In genomic region chr3R:14389258-14389657, dm6 we compare ENCODE assay signal across 4 fruit fly cellular contexts.
TF ChIP-seq lines count a peak whose summit lies in the region.

No protein-coding gene starts in this region.

- no peak for TF ChIP-seq CTCF in whole organism, embryonic (GFP tag; optimal IDR thresholded peaks at IDR 0.05; lab: Kevin White, UChicago)

TF ChIP-seq in whole organism, embryonic, 481 proteins besides CTCF, POLR2A, EP300 and RAD21 (continues in another document):
- TF ChIP-seq CG11504 (tag; optimal IDR thresholded peaks at IDR 0.05; lab: Kevin White, UChicago) = peak; percentile 15
- TF ChIP-seq eve (GFP tag; optimal IDR thresholded peaks at IDR 0.05; lab: Kevin White, UChicago) = no peak
- TF ChIP-seq sens (GFP tag; lab: Kevin White, UChicago) = peak; percentile 8
- TF ChIP-seq Poxn (GFP tag; IDR thresholded peaks at IDR 0.05; lab: Robert Waterston, UW) = no peak
- TF ChIP-seq fd96Cb (tag; optimal IDR thresholded peaks at IDR 0.05; lab: Kevin White, UChicago) = peak; percentile 6
- TF ChIP-seq Sox100B (GFP tag; optimal IDR thresholded peaks at IDR 0.05; lab: Kevin White, UChicago) = peak; percentile 6
- no peak for TF ChIP-seq ERR (GFP tag; optimal IDR thresholded peaks at IDR 0.05; lab: Kevin White, UChicago)
- peak; percentile 22 for TF ChIP-seq gcm (GFP tag; optimal IDR thresholded peaks at IDR 0.05; lab: Kevin White, UChicago)
- peak; percentile 31 for TF ChIP-seq nom (GFP tag; optimal IDR thresholded peaks at IDR 0.05; lab: Kevin White, UChicago)
- TF ChIP-seq crp (GFP tag; optimal IDR thresholded peaks at IDR 0.05; lab: Kevin White, UChicago) = no peak
- TF ChIP-seq CG4617 (GFP tag; optimal IDR thresholded peaks at IDR 0.05; lab: Kevin White, UChicago; ENCODE audit: borderline replicate concordance) = no peak
- TF ChIP-seq dimm (GFP tag; IDR thresholded peaks at IDR 0.05; lab: Robert Waterston, UW) = no peak
- no peak for TF ChIP-seq CG5953 (GFP tag; IDR thresholded peaks at IDR 0.05; lab: Robert Waterston, UW)
- no peak for TF ChIP-seq Blimp-1 (GFP tag; optimal IDR thresholded peaks at IDR 0.05; lab: Kevin White, UChicago)
- TF ChIP-seq knrl (GFP tag; IDR thresholded peaks at IDR 0.05; lab: Robert Waterston, UW; ENCODE audit: partially characterized antibody) = no peak
- no peak for TF ChIP-seq vnd (GFP tag; IDR thresholded peaks at IDR 0.05; lab: Robert Waterston, UW; ENCODE audit: partially characterized antibody)
- no peak for TF ChIP-seq ham (GFP tag; IDR thresholded peaks at IDR 0.05; lab: Robert Waterston, UW)
- no peak for TF ChIP-seq BEAF-32 (GFP tag; optimal IDR thresholded peaks at IDR 0.05; lab: Kevin White, UChicago)
- TF ChIP-seq CG17186 (GFP tag; optimal IDR thresholded peaks at IDR 0.05; lab: Kevin White, UChicago) = no peak
- TF ChIP-seq CG14710 (tag; optimal IDR thresholded peaks at IDR 0.05; lab: Kevin White, UChicago) = no peak
- no peak for TF ChIP-seq yki (optimal IDR thresholded peaks at IDR 0.05; lab: Kevin White, UChicago)
- no peak for TF ChIP-seq Elba2 (GFP tag; optimal IDR thresholded peaks at IDR 0.05; lab: Kevin White, UChicago)
- TF ChIP-seq CG15601 (tag; optimal IDR thresholded peaks at IDR 0.05; lab: Kevin White, UChicago) = no peak
- no peak for TF ChIP-seq Ada2b (GFP tag; IDR thresholded peaks at IDR 0.05; lab: Robert Waterston, UW)

TF ChIP-seq in whole organism, prepupa, 60 proteins besides CTCF, POLR2A, EP300 and RAD21 (continues in another document):
- TF ChIP-seq Lpt (GFP tag; optimal IDR thresholded peaks at IDR 0.05; lab: Kevin White, UChicago) (peak; percentile 33), CG10631 (GFP tag; optimal IDR thresholded peaks at IDR 0.05; lab: Kevin White, UChicago) (peak; percentile 28), eg (GFP tag; IDR thresholded peaks at IDR 0.05; lab: Robert Waterston, UW) (peak; percentile 66), CG31627 (GFP tag; optimal IDR thresholded peaks at IDR 0.05; lab: Kevin White, UChicago) (peak; percentile 45), CG3919 (GFP tag; optimal IDR thresholded peaks at IDR 0.05; lab: Kevin White, UChicago) (peak; percentile 69), CG6163 (GFP tag; IDR thresholded peaks at IDR 0.05; lab: Robert Waterston, UW) (peak; percentile 66), net (GFP tag; optimal IDR thresholded peaks at IDR 0.05; lab: Kevin White, UChicago) (peak; percentile 39), svp (GFP tag; lab: Kevin White, UChicago) (peak; percentile 94), CG4318 (GFP tag; optimal IDR thresholded peaks at IDR 0.05; lab: Kevin White, UChicago) (no peak), Smox (GFP tag; optimal IDR thresholded peaks at IDR 0.05; lab: Kevin White, UChicago) (peak; percentile 51), CG6792 (GFP tag; optimal IDR thresholded peaks at IDR 0.05; lab: Kevin White, UChicago) (no peak), CG6854 (GFP tag; optimal IDR thresholded peaks at IDR 0.05; lab: Kevin White, UChicago) (no peak), Eip78C (GFP tag; lab: Kevin White, UChicago) (peak; percentile 86), Sox102F (GFP tag; optimal IDR thresholded peaks at IDR 0.05; lab: Kevin White, UChicago) (peak; percentile 43), CG32006 (GFP tag; optimal IDR thresholded peaks at IDR 0.05; lab: Kevin White, UChicago) (peak; percentile 58), achi (GFP tag; optimal IDR thresholded peaks at IDR 0.05; lab: Kevin White, UChicago) (peak; percentile 46), cyc (GFP tag; optimal IDR thresholded peaks at IDR 0.05; lab: Kevin White, UChicago) (peak; percentile 48), Ets21C (GFP tag; optimal IDR thresholded peaks at IDR 0.05; lab: Kevin White, UChicago) (no peak), esn (GFP tag; optimal IDR thresholded peaks at IDR 0.05; lab: Kevin White, UChicago) (peak; percentile 55), CG8119 (GFP tag; IDR thresholded peaks at IDR 0.05; lab: Robert Waterston, UW) (peak; percentile 61; the same call in 2 of the 3 replicates), CG10669 (GFP tag; optimal IDR thresholded peaks at IDR 0.05; lab: Kevin White, UChicago) (peak; percentile 70), vri (GFP tag; optimal IDR thresholded peaks at IDR 0.05; lab: Kevin White, UChicago) (no peak), lz (GFP tag; optimal IDR thresholded peaks at IDR 0.05; lab: Kevin White, UChicago) (no peak), dac (GFP tag; optimal IDR thresholded peaks at IDR 0.05; lab: Kevin White, UChicago) (no peak)

TF ChIP-seq in whole organism, pupa, 21 proteins besides CTCF, POLR2A, EP300 and RAD21:
- no peak for TF ChIP-seq CG4496 (GFP tag; IDR thresholded peaks at IDR 0.05; lab: Robert Waterston, UW)
- peak; percentile 86 for TF ChIP-seq CG8159 (tag; optimal IDR thresholded peaks at IDR 0.05; lab: Kevin White, UChicago)
- peak; percentile 42 for TF ChIP-seq CG8301 (tag; optimal IDR thresholded peaks at IDR 0.05; lab: Kevin White, UChicago)
- TF ChIP-seq CG15710 (tag; optimal IDR thresholded peaks at IDR 0.05; lab: Kevin White, UChicago) = peak; percentile 70
- peak; percentile 16 for TF ChIP-seq gl (tag; optimal IDR thresholded peaks at IDR 0.05; lab: Kevin White, UChicago)
- peak; percentile 72 for TF ChIP-seq CG17806 (tag; optimal IDR thresholded peaks at IDR 0.05; lab: Kevin White, UChicago)
- TF ChIP-seq Pif1A (GFP tag; optimal IDR thresholded peaks at IDR 0.05; lab: Kevin White, UChicago) = no peak
- TF ChIP-seq CG12605 (GFP tag; IDR thresholded peaks at IDR 0.05; lab: Robert Waterston, UW) = peak; percentile 21; the same call in 1 of the 2 replicates
- TF ChIP-seq Ets98B (GFP tag; IDR thresholded peaks at IDR 0.05; lab: Robert Waterston, UW) = no peak; the same call in 1 of the 2 replicates
- TF ChIP-seq CG14655 (GFP tag; optimal IDR thresholded peaks at IDR 0.05; lab: Kevin White, UChicago) = peak; percentile 57
- peak; percentile 15 for TF ChIP-seq CG13204 (GFP tag; optimal IDR thresholded peaks at IDR 0.05; lab: Kevin White, UChicago)
- TF ChIP-seq CG34367 (tag; optimal IDR thresholded peaks at IDR 0.05; lab: Kevin White, UChicago) = peak; percentile 64
- peak; percentile 41 for TF ChIP-seq Snoo (tag; optimal IDR thresholded peaks at IDR 0.05; lab: Kevin White, UChicago)
- TF ChIP-seq D1 (tag; optimal IDR thresholded peaks at IDR 0.05; lab: Kevin White, UChicago) = peak; percentile 28
- TF ChIP-seq CG9948 (tag; optimal IDR thresholded peaks at IDR 0.05; lab: Kevin White, UChicago) = peak; percentile 65

TF ChIP-seq in whole organism, wandering third instar larva, 38 proteins besides CTCF, POLR2A, EP300 and RAD21:
- TF ChIP-seq OdsH (GFP tag; optimal IDR thresholded peaks at IDR 0.05; lab: Kevin White, UChicago) (peak; percentile 21), h (GFP tag; optimal IDR thresholded peaks at IDR 0.05; lab: Kevin White, UChicago) (peak; percentile 39), ey (GFP tag; optimal IDR thresholded peaks at IDR 0.05; lab: Kevin White, UChicago) (peak; percentile 5), tai (GFP tag; optimal IDR thresholded peaks at IDR 0.05; lab: Kevin White, UChicago) (no peak), Hnf4 (GFP tag; optimal IDR thresholded peaks at IDR 0.05; lab: Kevin White, UChicago) (no peak), HLH106 (tag; optimal IDR thresholded peaks at IDR 0.05; lab: Kevin White, UChicago) (peak; percentile 21), foxo (GFP tag; optimal IDR thresholded peaks at IDR 0.05; lab: Kevin White, UChicago) (peak in 1 of 2 experiments; percentile 8)
TF ChIP-seq in whole organism, wandering third instar larva: peak in this region for 5.

Comparison
In these comparisons a context has a peak if more than half of its experiments do, and no peak if none do; other contexts are left out.
1. Of the 7 proteins assayed by ChIP-seq in both whole organism, embryonic and whole organism, prepupa: peak only in whole organism, embryonic: none; only in whole organism, prepupa: Hr39, Lpt and Sox102F; in both: none; in neither: 4.